Fruit fly (Drosophila melanogaster): Measurements from ENCODE around the gene CG7872.
A peak's percentile ranks its signal among the peaks of the same experiment; 100 is the strongest.

The CG7872 gene

DNA sequence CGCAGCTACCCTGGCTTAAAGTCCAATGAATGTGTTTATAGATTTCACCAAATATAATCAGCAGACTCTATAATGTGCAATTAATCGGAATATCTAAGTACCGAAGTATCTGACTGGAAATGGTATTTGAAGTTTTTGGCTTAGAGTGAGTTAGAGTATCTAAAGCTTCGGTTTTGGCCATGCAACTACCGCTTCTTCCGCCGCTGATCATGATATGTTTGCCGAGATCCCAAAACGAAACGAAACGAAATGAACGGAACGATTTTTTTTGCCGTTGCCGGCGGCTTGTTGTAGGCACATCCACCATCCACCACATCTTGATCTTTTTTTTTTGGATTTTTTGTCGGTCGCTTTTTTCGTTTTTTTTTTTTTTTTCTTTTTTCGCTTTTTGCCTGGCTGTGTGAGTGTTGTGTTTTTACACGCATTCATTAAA, 45.0 kb downstream of the CG7872 start (continued):
- no peak for TF ChIP-seq pan (optimal IDR thresholded peaks at IDR 0.05)
- peak in 1 of 2 experiments; percentile 90 for TF ChIP-seq pan (GFP tag; optimal IDR thresholded peaks at IDR 0.05 in 1 of 2, IDR thresholded peaks at IDR 0.05 in 1 of 2)
- peak; percentile 95 for TF ChIP-seq Med (GFP tag)
- TF ChIP-seq CG17359 (tag; optimal IDR thresholded peaks at IDR 0.05): peak; percentile 83
- TF ChIP-seq wek (GFP tag; optimal IDR thresholded peaks at IDR 0.05): peak; percentile 16
- peak; percentile 41; the same call in 1 of the 2 replicates for TF ChIP-seq peb (GFP tag; IDR thresholded peaks at IDR 0.05)
- TF ChIP-seq lmd (GFP tag; IDR thresholded peaks at IDR 0.05): peak; percentile 92
- peak; percentile 82 for TF ChIP-seq mam (GFP tag; optimal IDR thresholded peaks at IDR 0.05)
- TF ChIP-seq rib (GFP tag; IDR thresholded peaks at IDR 0.05): peak; percentile 72; the same call in 1 of the 2 replicates
- peak; percentile 40 for TF ChIP-seq CG6683 (GFP tag; optimal IDR thresholded peaks at IDR 0.05)
- peak; percentile 93 for TF ChIP-seq HLH3B (GFP tag; IDR thresholded peaks at IDR 0.05)
- peak; percentile 9 for TF ChIP-seq gsb-n (tag; optimal IDR thresholded peaks at IDR 0.05)
- TF ChIP-seq CG10274 (GFP tag; optimal IDR thresholded peaks at IDR 0.05): peak; percentile 49
- no peak for TF ChIP-seq Dp (GFP tag; optimal IDR thresholded peaks at IDR 0.05)
- TF ChIP-seq Vsx1 (GFP tag; optimal IDR thresholded peaks at IDR 0.05): peak; percentile 38
- peak; percentile 95 for TF ChIP-seq Rfx (GFP tag; IDR thresholded peaks at IDR 0.05)
- no peak for TF ChIP-seq dmrt11E (tag; optimal IDR thresholded peaks at IDR 0.05)
- no peak for TF ChIP-seq CG34376 (GFP tag; optimal IDR thresholded peaks at IDR 0.05)
- peak; percentile 29 for TF ChIP-seq CG16815 (GFP tag; optimal IDR thresholded peaks at IDR 0.05)
- no peak for TF ChIP-seq CG13287 (GFP tag; IDR thresholded peaks at IDR 0.05; ENCODE audit: partially characterized antibody)
- TF ChIP-seq CG7372 (GFP tag; IDR thresholded peaks at IDR 0.05): peak; percentile 86
- TF ChIP-seq trem (tag; optimal IDR thresholded peaks at IDR 0.05): no peak
- no peak for TF ChIP-seq CG7963 (GFP tag; IDR thresholded peaks at IDR 0.05; ENCODE audit: partially characterized antibody)
- TF ChIP-seq CG7357 (GFP tag; IDR thresholded peaks at IDR 0.05): peak; percentile 73
- TF ChIP-seq CG7271 (tag; optimal IDR thresholded peaks at IDR 0.05): no peak
- no peak for TF ChIP-seq ab (GFP tag; optimal IDR thresholded peaks at IDR 0.05)
- peak; percentile 74 for TF ChIP-seq bab2 (GFP tag; optimal IDR thresholded peaks at IDR 0.05)
- TF ChIP-seq Opbp (GFP tag; IDR thresholded peaks at IDR 0.05; ENCODE audit: partially characterized antibody): no peak
- TF ChIP-seq lab (GFP tag; optimal IDR thresholded peaks at IDR 0.05): peak; percentile 87
- peak; percentile 57 for TF ChIP-seq Six4 (GFP tag; optimal IDR thresholded peaks at IDR 0.05)
- no peak for TF ChIP-seq usp (GFP tag; optimal IDR thresholded peaks at IDR 0.05)
- peak; percentile 72 for TF ChIP-seq Hsf (GFP tag; optimal IDR thresholded peaks at IDR 0.05)
- TF ChIP-seq CG10979 (tag; optimal IDR thresholded peaks at IDR 0.05): peak; percentile 70
- TF ChIP-seq Antp (GFP tag; optimal IDR thresholded peaks at IDR 0.05): peak; percentile 92
- no peak for TF ChIP-seq CG10431 (GFP tag; optimal IDR thresholded peaks at IDR 0.05)
- TF ChIP-seq Tbp (GFP tag; optimal IDR thresholded peaks at IDR 0.05): no peak
- TF ChIP-seq CG10959 (GFP tag; IDR thresholded peaks at IDR 0.05): peak; percentile 41; the same call in 1 of the 2 replicates
- TF ChIP-seq CG14710 (tag; optimal IDR thresholded peaks at IDR 0.05): peak; percentile 25
- TF ChIP-seq CG12659 (GFP tag; optimal IDR thresholded peaks at IDR 0.05): peak; percentile 67
- TF ChIP-seq run (tag; optimal IDR thresholded peaks at IDR 0.05): peak; percentile 22
- peak; percentile 45 for TF ChIP-seq CG11723 (GFP tag; optimal IDR thresholded peaks at IDR 0.05)
- peak; percentile 54 for TF ChIP-seq tx (GFP tag; optimal IDR thresholded peaks at IDR 0.05)
- peak; percentile 78 for TF ChIP-seq grau (tag; optimal IDR thresholded peaks at IDR 0.05)
- TF ChIP-seq phol (tag; optimal IDR thresholded peaks at IDR 0.05): peak; percentile 72
- TF ChIP-seq Sox100B (GFP tag; optimal IDR thresholded peaks at IDR 0.05): peak; percentile 73
- TF ChIP-seq Mes4 (GFP tag; optimal IDR thresholded peaks at IDR 0.05): peak; percentile 42
- TF ChIP-seq CG11398 (GFP tag; optimal IDR thresholded peaks at IDR 0.05): peak; percentile 42
- TF ChIP-seq tll (GFP tag; optimal IDR thresholded peaks at IDR 0.05): no peak
- TF ChIP-seq CG17912 (GFP tag; optimal IDR thresholded peaks at IDR 0.05): no peak
- peak; percentile 43; the same call in 1 of the 2 replicates for TF ChIP-seq crol (GFP tag; IDR thresholded peaks at IDR 0.05)

All from whole organism, embryonic.